Worm (Caenorhabditis elegans): ENCODE data around the gene Y47D7A.2.

- TF ChIP-seq unc-62 (GFP tag; optimal IDR thresholded peaks at IDR 0.05), result no peak
- no peak for TF ChIP-seq lin-13 (GFP tag; optimal IDR thresholded peaks at IDR 0.05)
- no peak for TF ChIP-seq blmp-1 (tag; optimal IDR thresholded peaks at IDR 0.05; ENCODE audit: insufficient read depth)
- TF ChIP-seq egl-27 (tag; optimal IDR thresholded peaks at IDR 0.05), result no peak
- TF ChIP-seq aly-2 (tag; optimal IDR thresholded peaks at IDR 0.05), result no peak
- TF ChIP-seq lin-39 (tag; optimal IDR thresholded peaks at IDR 0.05), result no peak
- TF ChIP-seq nhr-237 (tag; optimal IDR thresholded peaks at IDR 0.05), result no peak
- TF ChIP-seq fos-1 (tag; optimal IDR thresholded peaks at IDR 0.05), result no peak
- TF ChIP-seq lsy-2 (tag; optimal IDR thresholded peaks at IDR 0.05), result no peak
- TF ChIP-seq mdl-1 (tag; optimal IDR thresholded peaks at IDR 0.05), result no peak
- TF ChIP-seq nhr-12 (tag; optimal IDR thresholded peaks at IDR 0.05), result no peak
- no peak for TF ChIP-seq Y55F3AM.14 (GFP tag; optimal IDR thresholded peaks at IDR 0.05)
- TF ChIP-seq snpc-4 (tag; optimal IDR thresholded peaks at IDR 0.05), result no peak
- no peak for TF ChIP-seq elt-3 (tag; optimal IDR thresholded peaks at IDR 0.05)
Measured at ce11 chrV:4429576-4429975, 9.5 kb downstream of the Y47D7A.2 start, which contains the start of gene Y47D7A.12.
